Worm (Caenorhabditis elegans) whole organism, L2 larva: ENCODE measurements around the gene sri-78.
"Not testable (repeated sequence)": the region's sequence is repeated elsewhere in the genome, so short reads cannot be mapped to it uniquely, and the experiment has no call there.

Experiments
- C34F6.9 ChIP-seq: fragments of 150-350 bp; optimal IDR thresholded peaks from 2 replicates; lab custom pipeline; 2014; ENCODE audit warnings: missing biosample characterization, missing genetic modification characterization
- F13H6.1 ChIP-seq: sonication (generic microtip); optimal IDR thresholded peaks from 2 replicates; lab custom pipeline; 2016; ENCODE audit warnings: missing genetic modification characterization, missing compliant biosample characterization
- R02D3.7 ChIP-seq: fragments of 150-350 bp; optimal IDR thresholded peaks from 2 replicates; lab custom pipeline; 2014; ENCODE audit warnings: missing biosample characterization, missing genetic modification characterization
- Y55F3AM.14 ChIP-seq: fragments of 200-800 bp; sonication (Bioruptor generic); optimal IDR thresholded peaks from 2 replicates; lab custom pipeline; 2018; ENCODE audit warnings: mild to moderate bottlenecking, missing genetic modification characterization, missing compliant biosample characterization
- ZK546.5 ChIP-seq: sonication (generic microtip); optimal IDR thresholded peaks from 2 replicates; lab custom pipeline; 2017; ENCODE audit warnings: missing biosample characterization, missing genetic modification characterization
- alr-1 ChIP-seq: fragments of 150-350 bp; optimal IDR thresholded peaks from 2 replicates; lab custom pipeline; 2014; ENCODE audit warnings: missing biosample characterization, missing genetic modification characterization
- ama-1 ChIP-seq: fragments of 150-350 bp; optimal IDR thresholded peaks from 2 replicates; lab custom pipeline; 2018; ENCODE audit warnings: inconsistent platforms
- crh-2 ChIP-seq: sonication (generic microtip); optimal IDR thresholded peaks from 2 replicates; lab custom pipeline; 2017; ENCODE audit warnings: missing biosample characterization, missing genetic modification characterization
- dmd-4 ChIP-seq: sonication (generic microtip); optimal IDR thresholded peaks from 2 replicates; lab custom pipeline; 2017; ENCODE audit warnings: missing biosample characterization, missing genetic modification characterization
- elt-3 ChIP-seq: sonication (generic microtip); optimal IDR thresholded peaks from 2 replicates; lab custom pipeline; 2017; ENCODE audit warnings: missing biosample characterization, missing genetic modification characterization
- fos-1 ChIP-seq: fragments of 150-350 bp; optimal IDR thresholded peaks from 2 replicates; lab custom pipeline; 2014; ENCODE audit warnings: missing biosample characterization, missing genetic modification characterization
- gmeb-1 ChIP-seq: fragments of 150-350 bp; optimal IDR thresholded peaks from 2 replicates; lab custom pipeline; 2014; ENCODE audit warnings: missing biosample characterization, missing genetic modification characterization
- lin-11 ChIP-seq: fragments of 150-350 bp; sonication (generic microtip); optimal IDR thresholded peaks from 2 replicates; lab custom pipeline; 2014; ENCODE audit warnings: missing biosample characterization, missing genetic modification characterization, inconsistent platforms, mixed read lengths
- lin-13 ChIP-seq: fragments of 150-350 bp; optimal IDR thresholded peaks from 2 replicates; lab custom pipeline; 2014; ENCODE audit warnings: missing biosample characterization, missing genetic modification reagents, missing genetic modification characterization
- lin-39 ChIP-seq: fragments of 150-350 bp; optimal IDR thresholded peaks from 2 replicates; lab custom pipeline; 2014; ENCODE audit warnings: missing biosample characterization, missing genetic modification reagents, missing genetic modification characterization
- mab-5 ChIP-seq: fragments of 150-350 bp; optimal IDR thresholded peaks from 2 replicates; lab custom pipeline; 2014; ENCODE audit warnings: missing biosample characterization, missing genetic modification characterization
- mdl-1 ChIP-seq, 2 experiments: fragments of 150-350 bp in 1 of 2; sonication (generic microtip) in 1 of 2; optimal IDR thresholded peaks; 2 replicates each; lab custom pipeline; 2017; ENCODE audit warnings: missing biosample characterization in 2 of 2, missing genetic modification characterization in 2 of 2
- nhr-10 ChIP-seq: sonication (generic microtip); optimal IDR thresholded peaks from 2 replicates; lab custom pipeline; 2017; ENCODE audit warnings: missing biosample characterization, missing genetic modification characterization
- nhr-12 ChIP-seq: fragments of 150-350 bp; optimal IDR thresholded peaks from 2 replicates; lab custom pipeline; 2014; ENCODE audit warnings: missing biosample characterization, missing genetic modification characterization
- nhr-129 ChIP-seq: fragments of 150-350 bp; optimal IDR thresholded peaks from 2 replicates; lab custom pipeline; 2014; ENCODE audit warnings: missing biosample characterization, missing genetic modification characterization
- nhr-21 ChIP-seq: fragments of 150-350 bp; optimal IDR thresholded peaks from 2 replicates; lab custom pipeline; 2014; ENCODE audit warnings: missing biosample characterization, missing genetic modification characterization
- nhr-6 ChIP-seq: fragments of 150-350 bp; optimal IDR thresholded peaks from 2 replicates; lab custom pipeline; 2014; ENCODE audit warnings: missing biosample characterization, missing genetic modification characterization
- nhr-77 ChIP-seq: fragments of 150-350 bp; optimal IDR thresholded peaks from 2 replicates; lab custom pipeline; 2014; ENCODE audit warnings: missing biosample characterization, missing genetic modification characterization
- sem-4 ChIP-seq: fragments of 150-350 bp; optimal IDR thresholded peaks from 2 replicates; lab custom pipeline; 2014; ENCODE audit warnings: missing biosample characterization, missing genetic modification reagents, missing genetic modification characterization
- sma-3 ChIP-seq: sonication (generic microtip); optimal IDR thresholded peaks from 2 replicates; lab custom pipeline; 2016; ENCODE audit warnings: missing genetic modification reagents, missing genetic modification characterization, missing compliant biosample characterization
- sma-9 ChIP-seq, 2 experiments: fragments of 150-350 bp in 1 of 2; sonication (generic microtip) in 1 of 2; optimal IDR thresholded peaks; 2 replicates each; lab custom pipeline; 2014 to 2016; ENCODE audit warnings: missing genetic modification characterization in 2 of 2, mild to moderate bottlenecking in 1 of 2, missing biosample characterization in 1 of 2, missing compliant biosample characterization in 1 of 2, missing genetic modification reagents in 1 of 2, moderate library complexity in 1 of 2
- snpc-4 ChIP-seq: fragments of 150-350 bp; optimal IDR thresholded peaks from 2 replicates; lab custom pipeline; 2014; ENCODE audit warnings: missing biosample characterization, missing genetic modification characterization
- unc-39 ChIP-seq: fragments of 150-350 bp; optimal IDR thresholded peaks from 2 replicates; lab custom pipeline; 2014; ENCODE audit warnings: missing biosample characterization, missing genetic modification characterization
- unc-55 ChIP-seq: fragments of 150-350 bp; sonication (generic microtip); optimal IDR thresholded peaks from 3 replicates; lab custom pipeline; 2014; ENCODE audit warnings: missing biosample characterization, missing genetic modification reagents, missing genetic modification characterization

Gene sri-78

DNA sequence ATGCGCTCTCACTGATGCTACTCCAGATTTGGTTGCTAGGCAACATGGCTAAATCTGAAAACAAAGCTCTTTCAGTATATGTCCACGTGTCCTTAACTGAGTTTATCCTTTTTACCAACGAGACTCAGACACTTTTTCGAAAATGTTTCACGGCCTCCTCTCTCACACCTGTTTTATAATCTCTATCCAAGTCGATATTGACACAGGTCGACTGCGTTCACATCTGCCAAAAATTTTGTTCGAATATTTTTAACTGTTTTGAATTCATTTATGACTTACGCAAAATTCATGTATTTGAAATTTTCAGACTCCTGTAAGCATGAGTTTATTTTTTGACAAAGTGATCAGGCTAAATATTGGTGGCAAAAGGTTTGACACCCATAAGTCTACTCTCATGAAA is 30.8 kb downstream of the sri-78 start, which contains the start of gene ZC239.3:
Gene ZC239.3, plus strand, starts transcription at position 301 of the 400 bp plus-strand sequence.
- TF ChIP-seq sma-3; nhr-129 (tag; lab: Kevin White, UChicago); nhr-21 (tag; lab: Kevin White, UChicago): not testable (repeated sequence)
- TF ChIP-seq, all 48 proteins: peak for 0; not testable (repeated sequence) for 48

DNA sequence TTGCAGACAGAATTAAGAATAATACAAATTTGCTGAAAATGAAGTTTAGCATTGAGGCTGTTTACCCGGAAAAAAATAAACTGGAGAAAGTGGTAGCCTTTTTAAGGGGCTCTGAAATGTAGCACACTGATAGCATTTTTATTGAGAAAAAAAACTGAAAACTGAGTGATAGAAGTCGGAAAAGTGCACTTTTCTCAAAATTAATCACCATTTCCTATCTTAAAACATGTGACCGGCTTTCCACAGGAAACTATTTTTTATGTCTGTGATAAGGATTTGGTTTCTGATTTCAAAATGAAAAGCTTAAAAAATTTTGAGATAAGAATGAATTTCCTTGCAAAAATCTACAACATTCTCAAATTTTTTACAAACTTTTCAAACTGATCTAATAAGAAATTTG is 35.8 kb downstream of the sri-78 start, which contains the start of gene ZC239.22:
Gene ZC239.22, minus strand, starts transcription at position 101 of the 400 bp plus-strand sequence.
- no peak for TF ChIP-seq nhr-6

DNA sequence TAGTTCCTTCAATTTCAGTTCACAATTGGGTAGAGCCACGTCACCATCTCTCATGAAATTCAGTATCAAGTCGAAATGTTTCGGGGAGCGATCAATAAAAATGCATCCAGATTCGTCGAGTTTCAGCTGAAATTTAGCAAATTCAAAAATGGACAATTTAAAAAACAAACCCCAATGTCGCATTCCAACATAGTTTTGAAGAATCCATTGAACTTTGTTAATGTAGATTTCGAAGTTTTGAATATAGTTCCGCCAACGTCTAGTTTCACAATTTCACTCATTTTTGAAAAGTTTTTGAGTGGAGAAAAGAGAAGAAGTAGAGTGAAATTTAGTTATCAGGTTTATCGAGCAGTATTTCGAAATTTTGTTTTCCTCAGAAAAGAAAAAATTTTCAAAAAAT is 36.8 kb downstream of the sri-78 start, which contains the start of gene ZC239.14:
Gene ZC239.14, minus strand, starts transcription at position 305 of the 400 bp plus-strand sequence.
- TF ChIP-seq elt-3 (no peak), snpc-4 (no peak), C34F6.9 (tag; lab: Kevin White, UChicago) (no peak), mdl-1 (tag; optimal IDR thresholded peaks at IDR 0.05; lab: Kevin White, UChicago) (no peak), nhr-129 (tag; lab: Kevin White, UChicago) (no peak), alr-1 (tag; lab: Kevin White, UChicago) (no peak), unc-55 (GFP tag; lab: Kevin White, UChicago) (no peak), lin-13 (GFP tag; lab: Kevin White, UChicago) (no peak)

DNA sequence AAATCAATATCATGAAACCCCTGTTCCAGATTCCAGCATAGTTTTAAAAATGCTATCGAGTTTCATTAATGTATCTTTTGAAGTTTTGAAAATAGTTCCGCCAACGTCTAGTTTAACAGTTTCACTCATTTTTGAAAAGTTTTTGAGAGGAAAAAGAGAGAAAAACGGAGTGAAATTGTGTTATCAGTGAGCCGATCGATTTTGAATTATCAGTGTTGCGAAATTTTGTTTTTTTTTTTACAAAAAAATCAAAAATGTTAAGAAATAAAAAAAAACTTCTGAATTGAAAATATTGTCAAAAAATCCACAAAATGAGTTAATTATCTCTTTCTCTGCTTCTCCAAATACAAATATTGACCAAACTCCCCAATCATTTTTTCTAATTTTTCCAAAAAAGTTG is 37.7 kb downstream of the sri-78 start, which contains the start of gene ZC239.13:
Gene ZC239.13, minus strand, starts transcription at position 154 of the 400 bp plus-strand sequence.
- no peak for TF ChIP-seq lin-11
- no peak for TF ChIP-seq mab-5 (tag; lab: Kevin White, UChicago)
- peak; percentile 5 for TF ChIP-seq fos-1
- no peak for TF ChIP-seq nhr-129 (tag; lab: Kevin White, UChicago)
- TF ChIP-seq Y55F3AM.14 (GFP tag; lab: Kevin White, UChicago) = no peak
- TF ChIP-seq sem-4 = no peak
- no peak for TF ChIP-seq F13H6.1 (tag; lab: Kevin White, UChicago)
- TF ChIP-seq, all 48 proteins: peak for 1

DNA sequence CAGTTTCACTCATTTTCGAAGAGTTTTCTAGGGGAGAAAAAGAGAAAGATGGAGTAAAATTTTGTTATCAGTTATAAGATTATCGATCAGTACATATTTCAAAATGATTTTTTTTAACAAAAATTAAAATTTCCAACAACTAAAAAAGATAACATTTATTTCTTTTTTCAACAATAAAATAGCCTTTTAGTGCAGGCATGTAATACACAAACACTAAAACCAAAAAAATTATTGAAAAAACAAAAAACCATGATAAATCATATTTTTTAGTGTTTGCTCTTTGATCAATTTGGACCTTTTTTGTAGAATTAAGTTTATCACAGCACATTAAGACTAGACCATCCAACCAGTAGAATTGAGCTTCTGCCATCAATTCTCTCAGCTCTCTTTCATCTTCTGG is 39.7 kb downstream of the sri-78 start, which contains the start of gene ZC239.15:
Gene ZC239.15, minus strand, starts transcription at position 101 of the 400 bp plus-strand sequence.
- TF ChIP-seq ZK546.5 (tag; lab: Kevin White, UChicago) (no peak), nhr-77 (tag; lab: Kevin White, UChicago) (no peak), mdl-1 (tag; optimal IDR thresholded peaks at IDR 0.05; lab: Kevin White, UChicago) (no peak), F13H6.1 (tag; lab: Kevin White, UChicago) (no peak), sma-9 (GFP tag; optimal IDR thresholded peaks at IDR 0.05; lab: Kevin White, UChicago) (no peak), sma-9 (tag; optimal IDR thresholded peaks at IDR 0.05; lab: Kevin White, UChicago) (no peak), crh-2 (tag; lab: Kevin White, UChicago) (no peak), nhr-10 (no peak), lin-39 (tag; lab: Kevin White, UChicago) (no peak), alr-1 (tag; lab: Kevin White, UChicago) (no peak), unc-55 (GFP tag; lab: Kevin White, UChicago) (no peak)

DNA sequence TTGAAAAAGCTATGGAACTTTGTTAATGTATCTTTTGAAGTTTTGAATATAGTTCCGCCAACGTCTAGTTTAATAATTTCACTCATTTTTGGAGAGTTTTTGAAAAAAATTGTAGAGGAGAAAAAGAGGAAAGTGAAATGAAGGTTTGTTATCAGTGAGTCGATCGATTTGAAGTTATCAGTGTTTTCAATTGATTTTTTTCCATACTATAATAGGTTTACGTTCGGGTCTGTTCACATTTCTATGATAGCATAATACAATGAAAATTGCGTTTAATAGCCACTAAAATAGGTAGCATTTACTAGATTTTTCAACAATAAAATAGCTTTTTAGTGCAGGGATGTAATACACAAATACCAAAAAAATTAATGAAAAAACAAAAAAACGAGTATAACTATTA is 40.2 kb downstream of the sri-78 start, which contains the start of gene ZC239.16:
Gene ZC239.16, minus strand, starts transcription at position 120 of the 400 bp plus-strand sequence.
- TF ChIP-seq fos-1 (peak; percentile 63), R02D3.7 (tag; lab: Kevin White, UChicago) (no peak)

DNA sequence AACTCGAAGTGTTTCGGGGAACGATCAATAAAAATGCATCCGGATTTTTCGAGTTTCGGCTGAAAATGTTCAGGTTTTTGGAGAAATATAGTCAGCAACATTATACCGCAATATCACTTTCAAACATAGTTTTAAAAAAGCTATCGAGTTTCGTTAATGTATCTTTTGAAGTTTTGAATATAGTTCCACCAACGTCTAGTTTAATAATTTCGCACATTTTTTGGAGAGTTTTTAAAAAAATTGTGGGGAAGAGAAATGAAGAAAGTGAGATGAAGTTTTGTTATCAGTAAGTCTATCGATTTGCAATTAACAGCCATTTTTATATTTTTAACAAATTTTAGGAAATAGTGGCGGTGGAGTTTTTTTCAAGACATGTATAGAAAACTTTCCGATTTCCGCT is 40.8 kb downstream of the sri-78 start, which contains the start of gene ZC239.17:
Gene ZC239.17, minus strand, starts transcription at position 101 of the 400 bp plus-strand sequence.
- TF ChIP-seq snpc-4 (no peak), gmeb-1 (tag; lab: Kevin White, UChicago) (no peak), ama-1 (lab: Kevin White, UChicago) (no peak), dmd-4 (tag; lab: Kevin White, UChicago) (no peak), nhr-10 (no peak), sma-9 (GFP tag; optimal IDR thresholded peaks at IDR 0.05; lab: Kevin White, UChicago) (no peak), sma-9 (tag; optimal IDR thresholded peaks at IDR 0.05; lab: Kevin White, UChicago) (no peak), ZK546.5 (tag; lab: Kevin White, UChicago) (no peak), unc-39 (tag; lab: Kevin White, UChicago) (no peak), elt-3 (no peak), nhr-12 (no peak)
